Worm (Caenorhabditis elegans) whole organism, L4/young adult: ENCODE data around the gene srv-24.

Experiments used
- W03F9.2 ChIP-seq: fragments of 150-350 bp; optimal IDR thresholded peaks from 2 replicates; lab custom pipeline; 2014; ENCODE audit warnings: missing biosample characterization, missing genetic modification characterization
- dao-5 ChIP-seq: sonication (generic microtip); optimal IDR thresholded peaks from 2 replicates; lab custom pipeline; 2016; ENCODE audit warnings: missing genotype, missing genetic modification characterization, moderate library complexity, missing compliant biosample characterization
- him-1 ChIP-seq: sonication (generic microtip); optimal IDR thresholded peaks from 2 replicates; lab custom pipeline; 2016; ENCODE audit warnings: missing genotype, missing genetic modification reagents, missing genetic modification characterization, missing compliant biosample characterization

- TF ChIP-seq dao-5 (tag; lab: Kevin White, UChicago) = no peak
- TF ChIP-seq him-1 (tag; lab: Kevin White, UChicago) = no peak
- TF ChIP-seq W03F9.2 (tag; lab: Kevin White, UChicago) = no peak
Measured at ce11 chrIV:6239993-6240392, 50.6 kb downstream of the srv-24 start, which contains the start of gene F58F9.9.
